Worm (Caenorhabditis elegans): ENCODE results near the gene dyn-1.

dyn-1 gene

DNA sequence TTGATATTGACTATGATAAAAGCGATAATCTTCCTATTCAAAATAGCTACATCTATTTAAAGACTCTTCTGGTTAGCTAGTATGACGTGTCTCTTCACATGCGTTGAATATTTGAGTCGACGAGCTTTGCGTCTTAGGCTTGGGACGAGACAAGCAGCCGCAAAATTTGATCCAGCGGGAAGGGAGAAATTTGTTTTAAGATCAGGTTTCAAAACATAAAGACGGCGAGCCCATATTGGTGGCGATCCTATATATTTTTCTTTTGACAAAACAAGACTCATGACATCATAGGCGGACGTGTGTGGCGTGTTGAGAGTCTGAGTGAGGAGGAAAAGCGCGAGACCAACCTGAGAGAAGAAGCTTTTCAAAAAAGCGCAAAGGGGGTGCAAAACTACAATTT is 23.2 kb upstream of the dyn-1 start:
- TF ChIP-seq ama-1 (optimal IDR thresholded peaks at IDR 0.05): no peak
- no peak for TF ChIP-seq nhr-11 (tag; optimal IDR thresholded peaks at IDR 0.05)

DNA sequence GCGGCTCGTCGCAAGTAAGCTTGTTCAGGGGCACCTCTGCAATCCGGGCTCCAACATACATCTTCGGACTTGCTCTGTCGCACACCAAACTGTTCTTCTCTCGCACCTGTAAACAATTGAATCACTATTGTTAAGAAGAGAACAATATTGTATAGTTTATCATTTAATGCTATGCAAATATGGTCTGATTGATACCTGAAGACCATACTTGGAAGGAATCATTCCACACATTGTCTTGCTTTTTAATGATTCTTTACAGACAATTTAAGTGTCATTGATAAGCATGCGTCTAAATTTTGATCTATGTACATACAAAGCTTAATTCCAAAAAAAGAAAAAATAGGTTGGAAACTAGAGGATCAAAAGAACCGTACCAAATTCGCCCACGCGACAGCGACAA is 21.7 kb upstream of the dyn-1 start:
- no peak for TF ChIP-seq nhr-28 (tag; optimal IDR thresholded peaks at IDR 0.05)
- TF ChIP-seq pha-4 (tag; optimal IDR thresholded peaks at IDR 0.05): peak; percentile 10
- no peak for TF ChIP-seq nhr-237 (tag; optimal IDR thresholded peaks at IDR 0.05)
- TF ChIP-seq elt-2 (tag; optimal IDR thresholded peaks at IDR 0.05): peak; percentile 48
- no peak for TF ChIP-seq nhr-77 (tag; optimal IDR thresholded peaks at IDR 0.05)
- TF ChIP-seq nfya-1 (tag; optimal IDR thresholded peaks at IDR 0.05; ENCODE audit: insufficient read depth): no peak
- no peak for TF ChIP-seq jun-1 (tag; optimal IDR thresholded peaks at IDR 0.05)
- TF ChIP-seq egl-27 (tag; optimal IDR thresholded peaks at IDR 0.05): no peak
- TF ChIP-seq fkh-10 (GFP tag; optimal IDR thresholded peaks at IDR 0.05): no peak
- peak; percentile 95 for TF ChIP-seq pqm-1 (tag; optimal IDR thresholded peaks at IDR 0.05)
- no peak for TF ChIP-seq ceh-28 (tag; optimal IDR thresholded peaks at IDR 0.05)

DNA sequence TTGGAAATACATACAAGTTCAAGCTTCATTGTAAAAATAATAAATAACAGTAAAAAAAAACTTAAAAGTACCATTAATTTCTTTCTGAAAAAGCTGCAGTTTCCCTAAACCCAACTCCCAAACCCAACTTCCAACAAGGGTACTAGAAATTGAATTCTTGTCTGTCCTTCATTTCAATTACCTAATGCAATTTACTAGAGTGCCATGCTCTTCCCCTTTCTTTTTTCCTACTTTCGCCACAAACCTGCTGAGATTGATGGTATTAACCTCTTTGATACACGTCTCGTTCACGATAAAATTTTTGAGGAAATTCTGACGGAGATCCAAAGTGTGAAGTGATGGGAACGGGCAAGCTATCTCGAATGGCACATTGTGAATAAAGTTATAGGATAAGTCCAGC is 20.8 kb upstream of the dyn-1 start:
- no peak for TF ChIP-seq hmg-11 (tag; optimal IDR thresholded peaks at IDR 0.05)
- no peak for TF ChIP-seq nhr-28 (tag; optimal IDR thresholded peaks at IDR 0.05)
- no peak for TF ChIP-seq ceh-28 (tag; optimal IDR thresholded peaks at IDR 0.05)
- no peak for TF ChIP-seq eor-1 (tag; optimal IDR thresholded peaks at IDR 0.05)
- TF ChIP-seq zag-1 (tag; optimal IDR thresholded peaks at IDR 0.05): no peak
- TF ChIP-seq ZK546.5 (tag; optimal IDR thresholded peaks at IDR 0.05): no peak
- TF ChIP-seq unc-62 (GFP tag; optimal IDR thresholded peaks at IDR 0.05): no peak

DNA sequence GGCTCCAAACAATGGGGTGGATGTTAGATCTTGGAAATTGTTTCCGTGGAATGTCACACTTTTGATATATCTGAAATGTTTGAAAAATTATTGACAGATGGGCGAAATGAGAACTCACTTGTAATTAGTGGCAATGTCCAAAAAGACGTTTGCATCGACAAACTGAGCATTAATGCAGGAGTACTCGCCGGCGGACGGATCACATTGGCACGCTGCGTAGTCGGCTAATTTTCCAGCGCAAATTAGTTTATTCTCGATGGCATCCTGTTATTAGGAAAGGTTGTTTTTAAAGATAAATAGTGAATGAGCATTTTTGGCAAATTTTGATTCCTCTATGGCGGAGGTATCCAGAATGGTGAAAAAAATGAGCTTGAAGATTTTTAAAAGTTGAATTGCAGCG is 17.9 kb upstream of the dyn-1 start:
- TF ChIP-seq tbx-2 (tag; optimal IDR thresholded peaks at IDR 0.05) (no peak), daf-12 (tag; optimal IDR thresholded peaks at IDR 0.05) (no peak), unc-39 (tag; optimal IDR thresholded peaks at IDR 0.05) (no peak), pqm-1 (tag; optimal IDR thresholded peaks at IDR 0.05) (no peak), R02D3.7 (tag; optimal IDR thresholded peaks at IDR 0.05) (no peak), lin-15B (tag; optimal IDR thresholded peaks at IDR 0.05) (no peak), egl-5 (tag; optimal IDR thresholded peaks at IDR 0.05) (no peak), nhr-76 (tag; optimal IDR thresholded peaks at IDR 0.05) (no peak), fkh-2 (tag; optimal IDR thresholded peaks at IDR 0.05) (no peak), ceh-28 (tag; optimal IDR thresholded peaks at IDR 0.05) (no peak), ceh-16 (tag; optimal IDR thresholded peaks at IDR 0.05) (no peak), nfya-1 (tag; optimal IDR thresholded peaks at IDR 0.05; ENCODE audit: insufficient read depth) (no peak), ztf-11 (tag; optimal IDR thresholded peaks at IDR 0.05) (no peak), ceh-9 (tag; optimal IDR thresholded peaks at IDR 0.05) (no peak), snpc-4 (tag; optimal IDR thresholded peaks at IDR 0.05) (no peak), aly-2 (tag; optimal IDR thresholded peaks at IDR 0.05) (no peak), elt-1 (tag; optimal IDR thresholded peaks at IDR 0.05) (no peak)

DNA sequence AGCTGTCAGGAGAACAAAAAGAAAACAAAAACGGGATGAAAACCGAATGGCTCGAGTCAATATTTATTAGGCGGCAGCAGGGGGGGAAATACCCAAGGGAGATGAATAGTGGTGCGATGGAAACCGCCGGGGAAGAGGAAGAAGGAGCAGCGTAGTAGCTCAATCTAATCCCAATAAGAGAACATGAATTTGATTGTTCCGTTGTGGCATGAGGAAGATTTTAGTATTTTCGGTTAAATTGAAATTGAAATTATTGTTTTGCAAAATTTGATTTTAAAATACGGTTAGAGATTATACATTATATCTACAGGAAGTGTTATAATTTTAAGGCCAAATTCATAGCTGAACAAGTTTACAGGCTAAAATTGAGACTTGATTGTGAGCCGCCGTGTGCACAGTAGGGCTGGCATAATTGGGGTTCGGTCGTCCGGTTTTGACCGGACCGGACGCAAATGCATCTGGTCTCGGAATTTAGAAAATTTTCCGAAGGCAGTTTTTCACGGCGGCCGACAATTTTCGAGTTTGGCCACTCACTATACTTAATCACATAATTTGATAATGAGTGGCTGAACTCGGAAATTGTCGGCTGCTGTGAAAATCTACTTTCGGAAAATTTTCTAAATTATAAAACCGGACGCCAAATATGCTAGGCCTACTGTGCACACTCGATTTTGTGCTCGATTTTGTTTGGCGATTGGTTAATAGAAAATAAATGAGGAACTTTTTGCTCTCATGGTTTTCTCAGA is 16.5 kb upstream of the dyn-1 start:
- TF ChIP-seq nhr-11 (tag; optimal IDR thresholded peaks at IDR 0.05): no peak

ce11 chrX:15554910-15555309 is 13.8 kb upstream of the dyn-1 start:
- TF ChIP-seq nfya-1 (tag; optimal IDR thresholded peaks at IDR 0.05; ENCODE audit: insufficient read depth) (peak; percentile 26), tbx-2 (tag; optimal IDR thresholded peaks at IDR 0.05) (no peak)

ce11 chrX:15555529-15555928 is 13.2 kb upstream of the dyn-1 start:
- no peak for TF ChIP-seq hmg-11 (tag; optimal IDR thresholded peaks at IDR 0.05)
- TF ChIP-seq aly-2 (tag; optimal IDR thresholded peaks at IDR 0.05): no peak
- peak; percentile 2 for TF ChIP-seq lin-39 (tag; optimal IDR thresholded peaks at IDR 0.05)

Data from whole organism, L3 larva.